Fruit fly (Drosophila melanogaster) whole organism, embryonic: ENCODE measurements around the gene CG32772.

Experiments
- Adf1 ChIP-seq: fragments of 200-800 bp; sonication (Bioruptor generic); IDR thresholded peaks from 2 replicates; pipeline ENCODE4 v1.3.6; 2022; ENCODE audit warnings: missing biosample characterization, missing genetic modification characterization
- Bteb2 ChIP-seq: fragments of 200-800 bp; sonication (Bioruptor generic); optimal IDR thresholded peaks from 2 replicates; lab custom pipeline; 2016; ENCODE audit warnings: missing biosample characterization, missing genetic modification characterization
- C15 ChIP-seq: fragments of 200-800 bp; sonication (Bioruptor generic); IDR thresholded peaks from 3 replicates; pipeline ENCODE4 v1.3.6; 2022; ENCODE audit warnings: missing biosample characterization, missing genetic modification characterization
- CG10543 ChIP-seq: fragments of 200-800 bp; sonication (Bioruptor generic); optimal IDR thresholded peaks from 3 replicates; lab custom pipeline; 2017; ENCODE audit warnings: missing biosample characterization, mild to moderate bottlenecking, missing genetic modification characterization, moderate library complexity
- CG12155 ChIP-seq: fragments of 200-800 bp; sonication (Bioruptor generic); optimal IDR thresholded peaks from 3 replicates; lab custom pipeline; 2016; ENCODE audit warnings: missing biosample characterization, missing genetic modification characterization
- CG12769 ChIP-seq: fragments of 200-800 bp; sonication (Bioruptor generic); optimal IDR thresholded peaks from 2 replicates; lab custom pipeline; 2019; ENCODE audit warnings: missing biosample characterization, mild to moderate bottlenecking, missing genetic modification characterization, moderate library complexity
- CG13775 ChIP-seq: fragments of 200-800 bp; sonication (Bioruptor generic); optimal IDR thresholded peaks from 3 replicates; lab custom pipeline; 2017; ENCODE audit warnings: missing biosample characterization, mild to moderate bottlenecking, missing genetic modification characterization
- CG15011 ChIP-seq: fragments of 200-800 bp; sonication (Bioruptor generic); optimal IDR thresholded peaks from 3 replicates; lab custom pipeline; 2018; ENCODE audit warnings: missing biosample characterization, mild to moderate bottlenecking, missing genetic modification characterization
- CG15514 ChIP-seq: fragments of 200-800 bp; sonication (Bioruptor generic); optimal IDR thresholded peaks from 3 replicates; lab custom pipeline; 2017; ENCODE audit warnings: missing biosample characterization, missing genetic modification characterization, mild to moderate bottlenecking, moderate library complexity, missing genetic modification reagents
- CG16863 ChIP-seq: fragments of 200-800 bp; sonication (Bioruptor generic); optimal IDR thresholded peaks from 3 replicates; lab custom pipeline; 2016; ENCODE audit warnings: missing biosample characterization, missing genetic modification characterization
- CG17385 ChIP-seq: fragments of 200-800 bp; sonication (Bioruptor generic); optimal IDR thresholded peaks from 3 replicates; lab custom pipeline; 2018; ENCODE audit warnings: missing biosample characterization, mild to moderate bottlenecking, missing genetic modification characterization
- CG17912 ChIP-seq: fragments of 200-800 bp; sonication (Bioruptor generic); optimal IDR thresholded peaks from 2 replicates; lab custom pipeline; 2018; ENCODE audit warnings: missing biosample characterization, mild to moderate bottlenecking, missing genetic modification characterization
- CG18262 ChIP-seq: fragments of 200-800 bp; optimal IDR thresholded peaks from 3 replicates; lab custom pipeline; 2019; ENCODE audit warnings: missing biosample characterization, mild to moderate bottlenecking, missing genetic modification characterization, moderate library complexity
- CG2889 ChIP-seq: fragments of 200-800 bp; sonication (Bioruptor generic); IDR thresholded peaks from 3 replicates; pipeline ENCODE4 v1.3.6; 2022; ENCODE audit warnings: missing biosample characterization, missing genetic modification characterization
- CG33213 ChIP-seq: fragments of 200-800 bp; sonication (Bioruptor generic); optimal IDR thresholded peaks from 3 replicates; lab custom pipeline; 2016; ENCODE audit warnings: missing biosample characterization, missing genetic modification characterization
- CG34422 ChIP-seq: fragments of 200-800 bp; sonication (Bioruptor generic); IDR thresholded peaks from 3 replicates; pipeline ENCODE4 v1.3.6; 2022; ENCODE audit warnings: missing biosample characterization, missing genetic modification characterization
- CG42726 ChIP-seq: fragments of 200-800 bp; sonication (Bioruptor generic); IDR thresholded peaks from 2 replicates; pipeline ENCODE4 v1.3.6; 2022; ENCODE audit warnings: missing biosample characterization, missing genetic modification characterization; ENCODE audit not compliant: partially characterized antibody
- CG4424 ChIP-seq: fragments of 200-800 bp; sonication (Bioruptor generic); optimal IDR thresholded peaks from 3 replicates; lab custom pipeline; 2016; ENCODE audit warnings: missing biosample characterization, missing genetic modification characterization
- CG6765 ChIP-seq: fragments of 200-800 bp; sonication (Bioruptor generic); optimal IDR thresholded peaks from 3 replicates; lab custom pipeline; 2017; ENCODE audit warnings: missing biosample characterization, mild to moderate bottlenecking, missing genetic modification characterization
- CG7556 ChIP-seq: fragments of 200-800 bp; sonication (Bioruptor generic); optimal IDR thresholded peaks from 2 replicates; lab custom pipeline; 2017; ENCODE audit warnings: missing biosample characterization, mild to moderate bottlenecking, missing genetic modification characterization
- CG7786 ChIP-seq: fragments of 200-800 bp; sonication (Bioruptor generic); optimal IDR thresholded peaks from 2 replicates; lab custom pipeline; 2016; ENCODE audit warnings: missing biosample characterization, missing genetic modification characterization
- CG7987 ChIP-seq: fragments of 200-800 bp; sonication (Bioruptor generic); optimal IDR thresholded peaks from 2 replicates; lab custom pipeline; 2018; ENCODE audit warnings: missing biosample characterization, mild to moderate bottlenecking, missing genetic modification characterization, moderate library complexity
- CG8290 ChIP-seq, 3 experiments: fragments of 200-800 bp; sonication (Bioruptor generic); optimal IDR thresholded peaks; 2 replicates each; lab custom pipeline; 2016 to 2019; ENCODE audit warnings: missing biosample characterization in 3 of 3, missing genetic modification characterization in 3 of 3, mild to moderate bottlenecking in 2 of 3, moderate library complexity in 1 of 3
- CG8924 ChIP-seq: fragments of 200-800 bp; optimal IDR thresholded peaks from 3 replicates; lab custom pipeline; 2019; ENCODE audit warnings: missing biosample characterization, mild to moderate bottlenecking, missing genetic modification characterization, moderate library complexity
- CG8944 ChIP-seq: fragments of 200-800 bp; sonication (Bioruptor generic); optimal IDR thresholded peaks from 3 replicates; lab custom pipeline; 2016; ENCODE audit warnings: missing biosample characterization, missing genetic modification characterization
- ERR ChIP-seq: fragments of 200-800 bp; sonication (Bioruptor generic); optimal IDR thresholded peaks from 2 replicates; lab custom pipeline; 2016; ENCODE audit warnings: missing biosample characterization, missing genetic modification characterization
- Fer1 ChIP-seq: fragments of 200-800 bp; sonication (Bioruptor generic); optimal IDR thresholded peaks from 2 replicates; lab custom pipeline; 2017; ENCODE audit warnings: missing biosample characterization, mild to moderate bottlenecking, missing genetic modification characterization
- H15 ChIP-seq: fragments of 200-800 bp; sonication (Bioruptor generic); IDR thresholded peaks from 3 replicates; pipeline ENCODE4 v1.3.6; 2022; ENCODE audit warnings: missing biosample characterization, missing genetic modification characterization
- Hand ChIP-seq: fragments of 200-800 bp; sonication (Bioruptor generic); optimal IDR thresholded peaks from 2 replicates; lab custom pipeline; 2017; ENCODE audit warnings: mild to moderate bottlenecking, missing biosample characterization, missing genetic modification reagents, missing genetic modification characterization
- Hmr ChIP-seq: fragments of 200-800 bp; sonication (Bioruptor generic); optimal IDR thresholded peaks from 3 replicates; lab custom pipeline; 2017; ENCODE audit warnings: mild to moderate bottlenecking, missing biosample characterization, missing genetic modification reagents, missing genetic modification characterization
- Hr51 ChIP-seq, 2 experiments: fragments of 200-800 bp; sonication (Bioruptor generic); optimal IDR thresholded peaks; 2 replicates in 1 of 2; 3 replicates in 1 of 2; lab custom pipeline; 2016 to 2018; ENCODE audit warnings: missing biosample characterization in 2 of 2, missing genetic modification characterization in 2 of 2, mild to moderate bottlenecking in 1 of 2, moderate library complexity in 1 of 2
- Mes4 ChIP-seq: fragments of 200-800 bp; sonication (Bioruptor generic); optimal IDR thresholded peaks from 2 replicates; lab custom pipeline; 2016; ENCODE audit warnings: missing biosample characterization, missing genetic modification characterization
- NC2α ChIP-seq: fragments of 200-800 bp; sonication (Bioruptor generic); optimal IDR thresholded peaks from 2 replicates; lab custom pipeline; 2016; ENCODE audit warnings: missing biosample characterization, missing genetic modification characterization
- NK7.1 ChIP-seq: fragments of 200-800 bp; sonication (Bioruptor generic); optimal IDR thresholded peaks from 3 replicates; lab custom pipeline; 2016; ENCODE audit warnings: missing biosample characterization, missing genetic modification characterization
- Nf-YB ChIP-seq: fragments of 200-800 bp; sonication (Bioruptor generic); optimal IDR thresholded peaks from 3 replicates; lab custom pipeline; 2019; ENCODE audit warnings: missing biosample characterization, mild to moderate bottlenecking, missing genetic modification characterization, moderate library complexity
- Usf ChIP-seq: fragments of 200-800 bp; sonication (Bioruptor generic); optimal IDR thresholded peaks from 2 replicates; lab custom pipeline; 2017; ENCODE audit warnings: missing genotype, missing biosample characterization, missing genetic modification characterization
- az2 ChIP-seq: fragments of 200-800 bp; sonication (Bioruptor generic); optimal IDR thresholded peaks from 3 replicates; lab custom pipeline; 2016; ENCODE audit warnings: missing biosample characterization, missing genetic modification characterization
- eyg ChIP-seq: fragments of 200-800 bp; sonication (Bioruptor generic); optimal IDR thresholded peaks from 3 replicates; lab custom pipeline; 2016; ENCODE audit warnings: missing biosample characterization, missing genetic modification characterization
- gro ChIP-seq: fragments of 200-800 bp; sonication (Bioruptor generic); optimal IDR thresholded peaks from 2 replicates; lab custom pipeline; 2016; ENCODE audit warnings: missing biosample characterization, missing genetic modification characterization
- hth ChIP-seq: fragments of >200 bp; optimal IDR thresholded peaks from 2 replicates; lab custom pipeline; 2017; ENCODE audit warnings: inconsistent platforms
- lilli ChIP-seq: fragments of 200-800 bp; sonication (Bioruptor generic); optimal IDR thresholded peaks from 3 replicates; lab custom pipeline; 2016; ENCODE audit warnings: missing biosample characterization, missing genetic modification characterization
- lmd ChIP-seq: fragments of 200-800 bp; sonication (Bioruptor generic); IDR thresholded peaks from 2 replicates; pipeline ENCODE4 v1.3.6; 2022; ENCODE audit warnings: missing biosample characterization, missing genetic modification characterization
- mirr ChIP-seq: fragments of 200-800 bp; sonication (Bioruptor generic); optimal IDR thresholded peaks from 3 replicates; lab custom pipeline; 2018; ENCODE audit warnings: missing biosample characterization, mild to moderate bottlenecking, missing genetic modification characterization
- pb ChIP-seq: fragments of 200-800 bp; sonication (Bioruptor generic); optimal IDR thresholded peaks from 3 replicates; lab custom pipeline; 2016; ENCODE audit warnings: missing biosample characterization, missing genetic modification characterization
- psq ChIP-seq: fragments of 200-800 bp; sonication (Bioruptor generic); optimal IDR thresholded peaks from 2 replicates; lab custom pipeline; 2017; ENCODE audit warnings: missing biosample characterization, missing genetic modification characterization
- pum ChIP-seq: fragments of 200-800 bp; sonication (Bioruptor generic); optimal IDR thresholded peaks from 2 replicates; lab custom pipeline; 2016; ENCODE audit warnings: missing biosample characterization, missing genetic modification characterization
- row ChIP-seq: fragments of 200-800 bp; sonication (Bioruptor generic); IDR thresholded peaks from 3 replicates; pipeline ENCODE4 v1.3.6; 2022; ENCODE audit warnings: missing biosample characterization, missing genetic modification characterization
- sima ChIP-seq: fragments of 200-800 bp; sonication (Bioruptor generic); optimal IDR thresholded peaks from 2 replicates; lab custom pipeline; 2016; ENCODE audit warnings: missing biosample characterization, missing genetic modification characterization
- ssp ChIP-seq: fragments of 200-800 bp; sonication (Bioruptor generic); IDR thresholded peaks from 2 replicates; pipeline ENCODE4 v1.3.6; 2022; ENCODE audit warnings: missing biosample characterization, missing genetic modification characterization
- unpg ChIP-seq: fragments of 200-800 bp; sonication (Bioruptor generic); optimal IDR thresholded peaks from 3 replicates; lab custom pipeline; 2018; ENCODE audit warnings: missing biosample characterization, mild to moderate bottlenecking, missing genetic modification characterization, moderate library complexity
- vfl ChIP-seq: fragments of 200-800 bp; sonication (Bioruptor generic); optimal IDR thresholded peaks from 2 replicates; lab custom pipeline; 2016; ENCODE audit warnings: missing biosample characterization, missing genetic modification characterization

Gene CG32772

DNA sequence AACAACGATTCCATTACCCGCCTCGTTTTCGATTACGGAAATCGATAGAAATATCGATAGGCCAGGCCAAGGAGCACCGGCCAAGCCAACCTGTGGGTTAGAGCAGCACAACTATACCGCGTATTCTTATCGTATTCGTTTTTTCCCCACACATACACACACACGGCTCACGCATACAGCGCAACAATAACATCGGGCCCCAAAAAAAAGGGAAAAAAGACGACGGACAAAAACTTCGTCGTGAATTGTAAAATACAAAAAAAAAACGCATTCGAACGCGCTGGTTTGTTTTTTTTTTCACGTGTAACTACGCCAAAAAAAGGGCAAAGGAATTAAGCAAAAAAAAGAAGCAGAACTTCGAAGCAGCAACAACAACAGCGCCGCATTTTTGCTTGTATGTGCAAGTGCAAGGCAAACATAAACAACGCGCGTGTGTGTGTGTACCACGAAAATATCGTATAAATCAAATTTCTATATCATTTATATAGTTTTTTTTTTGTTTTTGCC, at the start of gene CG32772 (continued):
- TF ChIP-seq Adf1 (GFP tag; lab: Robert Waterston, UW) (peak; percentile 24; the same call in 1 of the 2 replicates), CG12769 (no peak), pum (no peak), sima (GFP tag; lab: Kevin White, UChicago) (no peak), row (peak; percentile 19; the same call in 1 of the 3 replicates), CG17385 (GFP tag; lab: Kevin White, UChicago) (peak; percentile 41), eyg (GFP tag; lab: Kevin White, UChicago) (no peak), lmd (GFP tag; lab: Robert Waterston, UW) (no peak), lilli (GFP tag; lab: Kevin White, UChicago) (peak; percentile 4), CG7987 (GFP tag; lab: Kevin White, UChicago) (no peak), CG7556 (GFP tag; lab: Kevin White, UChicago) (no peak), ERR (GFP tag; lab: Kevin White, UChicago) (no peak), CG6765 (GFP tag; lab: Kevin White, UChicago) (no peak), H15 (GFP tag; lab: Robert Waterston, UW) (no peak), CG15514 (GFP tag; lab: Kevin White, UChicago) (peak; percentile 47), CG15011 (no peak), ssp (GFP tag; lab: Robert Waterston, UW) (no peak), CG33213 (GFP tag; lab: Kevin White, UChicago) (no peak), CG4424 (no peak), hth (lab: Kevin White, UChicago) (no peak), CG42726 (GFP tag; lab: Robert Waterston, UW) (peak; percentile 56; the same call in 1 of the 2 replicates), psq (GFP tag; lab: Kevin White, UChicago) (no peak), NK7.1 (GFP tag; lab: Kevin White, UChicago) (no peak), Hmr (GFP tag; lab: Kevin White, UChicago) (no peak), CG13775 (GFP tag; lab: Kevin White, UChicago) (no peak), vfl (GFP tag; lab: Kevin White, UChicago) (no peak), CG18262 (tag; lab: Kevin White, UChicago) (no peak), CG17912 (GFP tag; lab: Kevin White, UChicago) (no peak), mirr (GFP tag; lab: Kevin White, UChicago) (no peak), unpg (GFP tag; lab: Kevin White, UChicago) (no peak), gro (peak; percentile 1), Bteb2 (GFP tag; lab: Kevin White, UChicago) (no peak), CG8290 (GFP tag; optimal IDR thresholded peaks at IDR 0.05; lab: Kevin White, UChicago) (no peak), CG8290 (tag; optimal IDR thresholded peaks at IDR 0.05; lab: Kevin White, UChicago) (peak in 1 of 2 experiments; percentile 58), Nf-YB (GFP tag; lab: Kevin White, UChicago) (no peak), NC2α (no peak), CG8944 (GFP tag; lab: Kevin White, UChicago) (no peak), C15 (no peak), Fer1 (GFP tag; lab: Kevin White, UChicago) (peak; percentile 21), pb (GFP tag; lab: Kevin White, UChicago) (no peak), Hr51 (GFP tag; optimal IDR thresholded peaks at IDR 0.05; lab: Kevin White, UChicago) (no peak), az2 (GFP tag; lab: Kevin White, UChicago) (no peak), CG7786 (no peak), Mes4 (no peak), CG16863 (GFP tag; lab: Kevin White, UChicago) (no peak), CG2889 (GFP tag; lab: Robert Waterston, UW) (no peak), CG12155 (no peak), Usf (GFP tag; lab: Kevin White, UChicago) (no peak), CG8924 (no peak), CG10543 (GFP tag; lab: Kevin White, UChicago) (peak; percentile 16), CG34422 (GFP tag; lab: Robert Waterston, UW) (no peak), Hand (GFP tag; lab: Kevin White, UChicago) (no peak)
